Fruit fly (Drosophila melanogaster) whole organism, embryonic: ENCODE measurements around the gene ND-24.

ENCODE experiments used
- ATbp ChIP-seq: fragments of 200-800 bp; sonication (Bioruptor generic); optimal IDR thresholded peaks from 2 replicates; lab custom pipeline; 2017; ENCODE audit warnings: missing biosample characterization, mild to moderate bottlenecking, missing genetic modification characterization, missing genetic modification reagents
- Adf1 ChIP-seq: fragments of 200-800 bp; sonication (Bioruptor generic); IDR thresholded peaks from 2 replicates; pipeline ENCODE4 v1.3.6; 2022; ENCODE audit warnings: missing biosample characterization, missing genetic modification characterization
- Aef1 ChIP-seq: fragments of 200-800 bp; sonication (Bioruptor generic); IDR thresholded peaks from 3 replicates; pipeline ENCODE4 v1.3.6; 2022; ENCODE audit warnings: missing biosample characterization, missing genetic modification characterization
- BEAF-32 ChIP-seq: fragments of 200-800 bp; sonication (Bioruptor generic); optimal IDR thresholded peaks from 3 replicates; lab custom pipeline; 2017; ENCODE audit warnings: missing biosample characterization, missing genetic modification characterization, mild to moderate bottlenecking, moderate library complexity, missing genetic modification reagents
- CG10565 ChIP-seq: fragments of 200-800 bp; sonication (Bioruptor generic); optimal IDR thresholded peaks from 3 replicates; lab custom pipeline; 2016; ENCODE audit warnings: missing biosample characterization, mild to moderate bottlenecking, missing genetic modification characterization
- CG11695 ChIP-seq: fragments of 200-800 bp; sonication (Bioruptor generic); IDR thresholded peaks from 3 replicates; pipeline ENCODE4 v1.3.6; 2022; ENCODE audit warnings: missing biosample characterization, missing genetic modification characterization
- CG12299 ChIP-seq: fragments of 200-800 bp; sonication (Bioruptor generic); optimal IDR thresholded peaks from 2 replicates; lab custom pipeline; 2018; ENCODE audit warnings: missing biosample characterization, mild to moderate bottlenecking, missing genetic modification characterization
- CG12744 ChIP-seq: fragments of 200-800 bp; sonication (Bioruptor generic); optimal IDR thresholded peaks from 2 replicates; lab custom pipeline; 2016; ENCODE audit warnings: missing biosample characterization, missing genetic modification characterization
- CG14014 ChIP-seq: fragments of 200-800 bp; sonication (Bioruptor generic); IDR thresholded peaks from 2 replicates; pipeline ENCODE4 v1.3.6; 2022; ENCODE audit warnings: missing biosample characterization, missing genetic modification characterization
- CG1602 ChIP-seq: fragments of 200-800 bp; sonication (Bioruptor generic); optimal IDR thresholded peaks from 3 replicates; lab custom pipeline; 2016; ENCODE audit warnings: missing biosample characterization, missing genetic modification characterization
- CG1603 ChIP-seq: fragments of 200-800 bp; sonication (Bioruptor generic); optimal IDR thresholded peaks from 2 replicates; lab custom pipeline; 2019; ENCODE audit warnings: missing biosample characterization, mild to moderate bottlenecking, missing genetic modification characterization, moderate library complexity
- CG17385 ChIP-seq: fragments of 200-800 bp; sonication (Bioruptor generic); optimal IDR thresholded peaks from 3 replicates; lab custom pipeline; 2018; ENCODE audit warnings: missing biosample characterization, mild to moderate bottlenecking, missing genetic modification characterization
- CG31365 ChIP-seq: fragments of 200-800 bp; sonication (Bioruptor generic); optimal IDR thresholded peaks from 2 replicates; lab custom pipeline; 2018; ENCODE audit warnings: missing biosample characterization, mild to moderate bottlenecking, missing genetic modification characterization
- CG34224 ChIP-seq: fragments of 200-800 bp; sonication (Bioruptor generic); IDR thresholded peaks from 3 replicates; pipeline ENCODE4 v1.3.6; 2022; ENCODE audit warnings: missing biosample characterization, missing genetic modification characterization; ENCODE audit not compliant: partially characterized antibody
- CG4282 ChIP-seq: fragments of 200-800 bp; sonication (Bioruptor generic); optimal IDR thresholded peaks from 2 replicates; lab custom pipeline; 2016; ENCODE audit warnings: missing biosample characterization, missing genetic modification characterization
- CG4424 ChIP-seq: fragments of 200-800 bp; sonication (Bioruptor generic); optimal IDR thresholded peaks from 3 replicates; lab custom pipeline; 2016; ENCODE audit warnings: missing biosample characterization, missing genetic modification characterization
- CG5245 ChIP-seq: fragments of 200-800 bp; sonication (Bioruptor generic); optimal IDR thresholded peaks from 3 replicates; lab custom pipeline; 2016; ENCODE audit warnings: missing biosample characterization, missing genetic modification characterization
- CG6791 ChIP-seq: fragments of 200-800 bp; sonication (Bioruptor generic); IDR thresholded peaks from 3 replicates; pipeline ENCODE4 v1.3.6; 2022; ENCODE audit warnings: missing biosample characterization, missing genetic modification characterization; ENCODE audit not compliant: partially characterized antibody
- CG7372 ChIP-seq: fragments of 200-800 bp; sonication (Bioruptor generic); IDR thresholded peaks from 2 replicates; pipeline ENCODE4 v1.3.6; 2022; ENCODE audit warnings: missing biosample characterization, missing genetic modification characterization
- D19B ChIP-seq: fragments of 200-800 bp; sonication (Bioruptor generic); optimal IDR thresholded peaks from 2 replicates; lab custom pipeline; 2017; ENCODE audit warnings: missing biosample characterization, mild to moderate bottlenecking, missing genetic modification characterization
- Dip2 ChIP-seq: fragments of 200-800 bp; sonication (Bioruptor generic); IDR thresholded peaks from 2 replicates; pipeline ENCODE4 v1.3.6; 2022; ENCODE audit warnings: missing biosample characterization, missing genetic modification characterization
- Fer2 ChIP-seq: fragments of 200-800 bp; sonication (Bioruptor generic); optimal IDR thresholded peaks from 2 replicates; lab custom pipeline; 2018; ENCODE audit warnings: missing biosample characterization, mild to moderate bottlenecking, missing genetic modification characterization, moderate library complexity
- Hey ChIP-seq: fragments of 200-800 bp; sonication (Bioruptor generic); optimal IDR thresholded peaks from 3 replicates; lab custom pipeline; 2018; ENCODE audit warnings: missing biosample characterization, mild to moderate bottlenecking, missing genetic modification characterization
- HmgD ChIP-seq: fragments of 200-800 bp; sonication (Bioruptor generic); optimal IDR thresholded peaks from 3 replicates; lab custom pipeline; 2016; ENCODE audit warnings: missing biosample characterization, missing genetic modification characterization
- Hr51 ChIP-seq, 2 experiments: fragments of 200-800 bp; sonication (Bioruptor generic); optimal IDR thresholded peaks; 2 replicates in 1 of 2; 3 replicates in 1 of 2; lab custom pipeline; 2016 to 2018; ENCODE audit warnings: missing biosample characterization in 2 of 2, missing genetic modification characterization in 2 of 2, mild to moderate bottlenecking in 1 of 2, moderate library complexity in 1 of 2
- MBD-R2 ChIP-seq: fragments of 200-800 bp; sonication (Bioruptor generic); IDR thresholded peaks from 2 replicates; pipeline ENCODE4 v1.3.6; 2022; ENCODE audit warnings: missing biosample characterization, missing genetic modification characterization
- NC2β ChIP-seq: fragments of 200-800 bp; sonication (Bioruptor generic); optimal IDR thresholded peaks from 2 replicates; lab custom pipeline; 2016; ENCODE audit warnings: missing biosample characterization, missing genetic modification characterization
- NK7.1 ChIP-seq: fragments of 200-800 bp; sonication (Bioruptor generic); optimal IDR thresholded peaks from 3 replicates; lab custom pipeline; 2016; ENCODE audit warnings: missing biosample characterization, missing genetic modification characterization
- Nf-YC ChIP-seq: fragments of 200-800 bp; optimal IDR thresholded peaks from 3 replicates; lab custom pipeline; 2019; ENCODE audit warnings: missing biosample characterization, mild to moderate bottlenecking, missing genetic modification characterization, moderate library complexity
- NfI ChIP-seq: fragments of 200-800 bp; sonication (Bioruptor generic); optimal IDR thresholded peaks from 3 replicates; lab custom pipeline; 2018; ENCODE audit warnings: missing biosample characterization, mild to moderate bottlenecking, missing genetic modification characterization, moderate library complexity
- Poxn ChIP-seq: fragments of 200-800 bp; sonication (Bioruptor generic); IDR thresholded peaks from 2 replicates; pipeline ENCODE4 v1.3.6; 2022; ENCODE audit warnings: missing biosample characterization, missing genetic modification characterization
- Ravus ChIP-seq: fragments of 200-800 bp; sonication (Bioruptor generic); IDR thresholded peaks from 2 replicates; pipeline ENCODE4 v1.3.6; 2022; ENCODE audit warnings: missing biosample characterization, missing genetic modification characterization
- Xbp1 ChIP-seq: fragments of 200-800 bp; sonication (Bioruptor generic); optimal IDR thresholded peaks from 3 replicates; lab custom pipeline; 2016; ENCODE audit warnings: missing biosample characterization, mild to moderate bottlenecking, missing genetic modification characterization
- aop ChIP-seq: fragments of 200-800 bp; sonication (Bioruptor generic); IDR thresholded peaks from 2 replicates; pipeline ENCODE4 v1.3.6; 2022; ENCODE audit warnings: missing biosample characterization, missing genetic modification characterization
- bcd ChIP-seq: fragments of 200-800 bp; sonication (Bioruptor generic); optimal IDR thresholded peaks from 2 replicates; lab custom pipeline; 2017; ENCODE audit warnings: missing biosample characterization, mild to moderate bottlenecking, missing genetic modification characterization
- crol ChIP-seq: fragments of 200-800 bp; sonication (Bioruptor generic); IDR thresholded peaks from 2 replicates; pipeline ENCODE4 v1.3.6; 2022; ENCODE audit warnings: missing biosample characterization, missing genetic modification characterization
- dati ChIP-seq: fragments of 200-800 bp; sonication (Bioruptor generic); IDR thresholded peaks from 2 replicates; pipeline ENCODE4 v1.3.6; 2022; ENCODE audit warnings: missing biosample characterization, missing genetic modification characterization
- ems ChIP-seq: fragments of 200-800 bp; sonication (Bioruptor generic); optimal IDR thresholded peaks from 3 replicates; lab custom pipeline; 2016; ENCODE audit warnings: missing biosample characterization, missing genetic modification characterization
- lilli ChIP-seq: fragments of 200-800 bp; sonication (Bioruptor generic); optimal IDR thresholded peaks from 3 replicates; lab custom pipeline; 2016; ENCODE audit warnings: missing biosample characterization, missing genetic modification characterization
- maf-S ChIP-seq: fragments of 200-800 bp; sonication (Bioruptor generic); optimal IDR thresholded peaks from 2 replicates; lab custom pipeline; 2016; ENCODE audit warnings: missing biosample characterization, missing genetic modification characterization
- mam ChIP-seq: fragments of 200-800 bp; sonication (Bioruptor generic); optimal IDR thresholded peaks from 3 replicates; lab custom pipeline; 2016; ENCODE audit warnings: missing biosample characterization, missing genetic modification characterization
- oc ChIP-seq: fragments of 200-800 bp; sonication (Bioruptor generic); optimal IDR thresholded peaks from 2 replicates; lab custom pipeline; 2018; ENCODE audit warnings: missing biosample characterization, mild to moderate bottlenecking, missing genetic modification characterization, moderate library complexity
- odd ChIP-seq: fragments of 200-800 bp; sonication (Bioruptor generic); optimal IDR thresholded peaks from 2 replicates; lab custom pipeline; 2017; ENCODE audit warnings: missing biosample characterization, mild to moderate bottlenecking, missing genetic modification characterization
- pan ChIP-seq, 4 experiments: fragments of >200 bp in 3 of 4; fragments of 200-800 bp in 1 of 4; sonication (Bioruptor generic) in 1 of 4; optimal IDR thresholded peaks in 3 of 4; IDR thresholded peaks in 1 of 4; 2 replicates each; pipeline versions ENCODE4 v1.3.6 to Lab custom; 2017 to 2022; ENCODE audit warnings: missing biosample characterization in 2 of 4, missing genetic modification characterization in 2 of 4, mixed read lengths in 1 of 4
- pb ChIP-seq: fragments of 200-800 bp; sonication (Bioruptor generic); optimal IDR thresholded peaks from 3 replicates; lab custom pipeline; 2016; ENCODE audit warnings: missing biosample characterization, missing genetic modification characterization
- pfk ChIP-seq: fragments of 200-800 bp; sonication (Bioruptor generic); optimal IDR thresholded peaks from 2 replicates; lab custom pipeline; 2018; ENCODE audit warnings: missing biosample characterization, mild to moderate bottlenecking, missing genetic modification characterization, moderate library complexity
- pnt ChIP-seq: fragments of 200-800 bp; sonication (Bioruptor generic); optimal IDR thresholded peaks from 3 replicates; lab custom pipeline; 2016; ENCODE audit warnings: missing biosample characterization, missing genetic modification characterization
- scrt ChIP-seq: fragments of 200-800 bp; sonication (Bioruptor generic); optimal IDR thresholded peaks from 2 replicates; lab custom pipeline; 2018; ENCODE audit warnings: missing biosample characterization, mild to moderate bottlenecking, missing genetic modification characterization, moderate library complexity
- so ChIP-seq: fragments of 200-800 bp; sonication (Bioruptor generic); IDR thresholded peaks from 3 replicates; pipeline ENCODE4 v1.3.6; 2022; ENCODE audit warnings: missing biosample characterization, missing genetic modification characterization
- trh ChIP-seq: fragments of 200-800 bp; sonication (Bioruptor generic); optimal IDR thresholded peaks from 2 replicates; lab custom pipeline; 2016; ENCODE audit warnings: missing biosample characterization, missing genetic modification characterization

The ND-24 gene

DNA sequence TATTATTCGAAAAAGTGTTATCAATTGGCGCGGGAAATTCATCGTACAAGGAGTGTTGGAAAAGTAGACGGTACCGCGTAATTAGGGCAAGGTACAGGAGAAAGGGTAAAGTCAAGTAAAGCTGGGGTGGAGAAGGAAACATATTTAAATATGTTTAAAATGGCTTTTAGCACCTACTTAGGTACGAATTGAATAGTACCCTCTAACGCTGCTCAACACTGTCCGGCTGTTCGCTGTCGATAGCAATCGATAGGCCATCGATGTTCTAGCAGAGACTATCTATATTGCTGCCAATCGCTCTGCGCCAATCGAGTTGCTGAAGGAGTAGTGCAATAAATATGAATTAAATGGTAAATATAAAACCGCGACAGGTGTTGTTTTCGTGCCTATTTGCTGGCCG is 32.6 kb upstream of the ND-24 start, which contains the start of gene X11L (continued):
- no peak for TF ChIP-seq Poxn (GFP tag; lab: Robert Waterston, UW)
- TF ChIP-seq Adf1 (GFP tag; lab: Robert Waterston, UW): peak; percentile 59
- TF ChIP-seq CG12744 (GFP tag; lab: Kevin White, UChicago): peak; percentile 50
- no peak for TF ChIP-seq odd (GFP tag; lab: Kevin White, UChicago)
- TF ChIP-seq Aef1 (GFP tag; lab: Robert Waterston, UW): peak; percentile 29; the same call in 1 of the 3 replicates
- TF ChIP-seq CG4424: peak; percentile 63
- peak; percentile 55 for TF ChIP-seq CG1602 (GFP tag; lab: Kevin White, UChicago)
- TF ChIP-seq D19B: peak; percentile 24
- TF ChIP-seq CG6791: peak; percentile 94
- TF ChIP-seq pan (optimal IDR thresholded peaks at IDR 0.05; lab: Kevin White, UChicago): no peak
- TF ChIP-seq pan (GFP tag; optimal IDR thresholded peaks at IDR 0.05 in 1 of 2, IDR thresholded peaks at IDR 0.05 in 1 of 2): peak in 1 of 2 experiments; percentile 64
- TF ChIP-seq Fer2 (tag; lab: Kevin White, UChicago): peak; percentile 16
- TF ChIP-seq CG14014 (GFP tag; lab: Robert Waterston, UW): peak; percentile 73
- 0 out of 2 replicates have a peak, but pooled peaks have one; percentile 11 for TF ChIP-seq crol (GFP tag; lab: Robert Waterston, UW)
- no peak for TF ChIP-seq scrt (GFP tag; lab: Kevin White, UChicago)
- peak; percentile 12 for TF ChIP-seq HmgD (GFP tag; lab: Kevin White, UChicago)
- no peak for TF ChIP-seq CG12299 (tag; lab: Kevin White, UChicago)
- no peak for TF ChIP-seq Hey (tag; lab: Kevin White, UChicago)
- TF ChIP-seq NC2β (GFP tag; lab: Kevin White, UChicago): peak; percentile 68
- peak; percentile 66 for TF ChIP-seq pnt
- TF ChIP-seq Hr51 (GFP tag; optimal IDR thresholded peaks at IDR 0.05; lab: Kevin White, UChicago): peak in 1 of 2 experiments; percentile 62
- peak; percentile 50 for TF ChIP-seq CG17385 (GFP tag; lab: Kevin White, UChicago)
- peak; percentile 52 for TF ChIP-seq ATbp (GFP tag; lab: Kevin White, UChicago)
- TF ChIP-seq lilli (GFP tag; lab: Kevin White, UChicago): peak; percentile 84
- no peak; the same call in 1 of the 2 replicates for TF ChIP-seq Ravus (GFP tag; lab: Robert Waterston, UW)
- peak; percentile 55 for TF ChIP-seq pb (GFP tag; lab: Kevin White, UChicago)
- peak; percentile 83 for TF ChIP-seq MBD-R2 (GFP tag; lab: Robert Waterston, UW)
- TF ChIP-seq CG10565 (GFP tag; lab: Kevin White, UChicago): no peak
- TF ChIP-seq oc (tag; lab: Kevin White, UChicago): no peak
- no peak for TF ChIP-seq pfk (GFP tag; lab: Kevin White, UChicago)
- peak; percentile 48; the same call in 1 of the 2 replicates for TF ChIP-seq CG7372 (GFP tag; lab: Robert Waterston, UW)
- TF ChIP-seq NfI (GFP tag; lab: Kevin White, UChicago): no peak
- peak; percentile 31 for TF ChIP-seq NK7.1 (GFP tag; lab: Kevin White, UChicago)
- peak; percentile 59 for TF ChIP-seq ems (GFP tag; lab: Kevin White, UChicago)
- peak; percentile 86 for TF ChIP-seq CG34224 (GFP tag; lab: Robert Waterston, UW)
- peak; percentile 65 for TF ChIP-seq CG4282 (GFP tag; lab: Kevin White, UChicago)
- TF ChIP-seq aop (GFP tag; lab: Robert Waterston, UW): 0 out of 2 replicates have a peak, but pooled peaks have one; percentile 40
- peak; percentile 66 for TF ChIP-seq CG5245 (GFP tag; lab: Kevin White, UChicago)
- no peak for TF ChIP-seq CG31365
- TF ChIP-seq mam (GFP tag; lab: Kevin White, UChicago): peak; percentile 87
- TF ChIP-seq BEAF-32: peak; percentile 88
- TF ChIP-seq dati (GFP tag; lab: Robert Waterston, UW): no peak
- TF ChIP-seq Xbp1 (GFP tag; lab: Kevin White, UChicago): peak; percentile 81
- TF ChIP-seq so (GFP tag; lab: Robert Waterston, UW): no peak
- TF ChIP-seq CG1603 (tag; lab: Kevin White, UChicago): peak; percentile 86
- peak; percentile 55 for TF ChIP-seq maf-S (GFP tag; lab: Kevin White, UChicago)
- peak; percentile 31 for TF ChIP-seq Nf-YC (tag; lab: Kevin White, UChicago)
- TF ChIP-seq trh (GFP tag; lab: Kevin White, UChicago): no peak
- no peak for TF ChIP-seq bcd (GFP tag; lab: Kevin White, UChicago)
- TF ChIP-seq CG11695 (GFP tag; lab: Robert Waterston, UW): peak; percentile 16; the same call in 1 of the 3 replicates
- no peak for TF ChIP-seq Dip2 (GFP tag; lab: Robert Waterston, UW)
